Worm (Caenorhabditis elegans) whole organism, L4 larva: ENCODE data around the gene far-7.

ENCODE experiments used
- D1046.2 ChIP-seq: fragments of 200-800 bp; sonication (Bioruptor generic); IDR thresholded peaks from 2 replicates; pipeline ENCODE4 v1.3.6; 2022; ENCODE audit warnings: missing genetic modification characterization, missing compliant biosample characterization
- F10B5.3 ChIP-seq: sonication (generic microtip); optimal IDR thresholded peaks from 2 replicates; lab custom pipeline; 2016; ENCODE audit warnings: mild to moderate bottlenecking, missing genetic modification characterization, missing compliant biosample characterization
- F37D6.2 ChIP-seq: sonication (generic microtip); optimal IDR thresholded peaks from 2 replicates; lab custom pipeline; 2016; ENCODE audit warnings: mild to moderate bottlenecking, missing genetic modification characterization, missing compliant biosample characterization
- F44E2.7 ChIP-seq: fragments of 200-800 bp; sonication (Bioruptor generic); IDR thresholded peaks from 2 replicates; pipeline ENCODE4 v2.1.2; 2022; ENCODE audit warnings: missing genetic modification characterization, missing compliant biosample characterization
- R02D3.7 ChIP-seq: fragments of 150-350 bp; sonication (generic microtip); optimal IDR thresholded peaks from 3 replicates; lab custom pipeline; 2014; ENCODE audit warnings: missing biosample characterization, missing genetic modification characterization
- T20F7.1 ChIP-seq: fragments of 200-800 bp; sonication (Bioruptor generic); optimal IDR thresholded peaks from 2 replicates; lab custom pipeline; 2018; ENCODE audit warnings: mild to moderate bottlenecking, missing genetic modification characterization, missing compliant biosample characterization
- T26A8.4 ChIP-seq: fragments of 200-800 bp; sonication (Bioruptor generic); IDR thresholded peaks from 2 replicates; pipeline ENCODE4 v1.3.6; 2022; ENCODE audit warnings: missing genetic modification characterization, missing compliant biosample characterization
- ZK337.2 ChIP-seq: fragments of 200-800 bp; sonication (Bioruptor generic); IDR thresholded peaks from 2 replicates; pipeline ENCODE4 v1.3.6; 2022; ENCODE audit warnings: missing genetic modification reagents, missing genetic modification characterization, missing compliant biosample characterization
- ZK546.5 ChIP-seq, 2 experiments: sonication (generic microtip); optimal IDR thresholded peaks; 2 replicates each; lab custom pipeline; 2017; ENCODE audit warnings: missing biosample characterization in 2 of 2, missing genetic modification characterization in 2 of 2
- aly-2 ChIP-seq: sonication (generic microtip); optimal IDR thresholded peaks from 2 replicates; lab custom pipeline; 2018; ENCODE audit warnings: missing biosample characterization, missing genetic modification characterization
- arid-1 ChIP-seq: fragments of 200-800 bp; sonication (Bioruptor generic); conservative IDR thresholded peaks from 2 replicates; pipeline ENCODE4 v1.3.6; 2022; ENCODE audit warnings: missing genetic modification reagents, missing genetic modification characterization, missing compliant biosample characterization
- daf-16 ChIP-seq, 3 experiments: sonication (generic microtip); optimal IDR thresholded peaks; 2 replicates each; lab custom pipeline; 2016 to 2017; ENCODE audit warnings: missing genetic modification characterization in 3 of 3, missing genetic modification reagents in 3 of 3, mild to moderate bottlenecking in 2 of 3, missing compliant biosample characterization in 2 of 3, missing biosample characterization in 1 of 3, moderate library complexity in 1 of 3
- dmd-6 ChIP-seq: fragments of 200-800 bp; sonication (Bioruptor generic); IDR thresholded peaks from 2 replicates; pipeline ENCODE4 v1.3.6; 2022; ENCODE audit warnings: missing genetic modification reagents, missing genetic modification characterization, missing compliant biosample characterization
- dpl-1 ChIP-seq: fragments of 150-350 bp; optimal IDR thresholded peaks from 2 replicates; lab custom pipeline; 2014; ENCODE audit warnings: missing biosample characterization, missing genetic modification reagents, missing genetic modification characterization
- egl-27 ChIP-seq: sonication (generic microtip); optimal IDR thresholded peaks from 3 replicates; lab custom pipeline; 2017; ENCODE audit warnings: missing biosample characterization, missing genetic modification reagents, missing genetic modification characterization
- egl-43 ChIP-seq: fragments of 200-800 bp; sonication (Bioruptor generic); IDR thresholded peaks from 2 replicates; pipeline ENCODE4 v1.3.6; 2022; ENCODE audit warnings: missing genetic modification reagents, missing genetic modification characterization, missing compliant biosample characterization
- fos-1 ChIP-seq: fragments of 150-350 bp; optimal IDR thresholded peaks from 2 replicates; lab custom pipeline; 2014; ENCODE audit warnings: missing biosample characterization, missing genetic modification characterization
- hif-1 ChIP-seq, 2 experiments: sonication (generic microtip); optimal IDR thresholded peaks; 2 replicates each; lab custom pipeline; 2016 to 2017; ENCODE audit warnings: missing compliant biosample characterization in 2 of 2, missing genetic modification characterization in 2 of 2, missing genetic modification reagents in 2 of 2, missing genotype in 2 of 2, mild to moderate bottlenecking in 1 of 2
- hlh-30 ChIP-seq: sonication (generic microtip); optimal IDR thresholded peaks from 2 replicates; lab custom pipeline; 2017; ENCODE audit warnings: antibody characterized with exemption, mild to moderate bottlenecking, missing genetic modification characterization, missing compliant biosample characterization; ENCODE audit not compliant: insufficient read depth
- hmg-1.1 ChIP-seq: fragments of 200-800 bp; sonication (Bioruptor generic); IDR thresholded peaks from 2 replicates; pipeline ENCODE4 v1.3.6; 2022; ENCODE audit warnings: missing genetic modification reagents, missing genetic modification characterization, missing compliant biosample characterization
- lim-7 ChIP-seq: fragments of 200-800 bp; sonication (Bioruptor generic); IDR thresholded peaks from 2 replicates; pipeline ENCODE4 v1.3.6; 2022; ENCODE audit warnings: missing genetic modification characterization, missing compliant biosample characterization
- lin-1 ChIP-seq: fragments of 200-800 bp; sonication (Bioruptor generic); IDR thresholded peaks from 2 replicates; pipeline ENCODE4 v1.3.6; 2022; ENCODE audit warnings: missing genetic modification reagents, missing genetic modification characterization, missing compliant biosample characterization
- lin-38 ChIP-seq: fragments of 200-800 bp; sonication (Bioruptor generic); IDR thresholded peaks from 2 replicates; pipeline ENCODE4 v1.3.6; 2022; ENCODE audit warnings: missing genetic modification reagents, missing genetic modification characterization, missing compliant biosample characterization
- madf-5 ChIP-seq, 2 experiments: fragments of 200-800 bp; sonication (Bioruptor generic); IDR thresholded peaks; 2 replicates each; pipeline ENCODE4 v1.3.6; 2022; ENCODE audit warnings: missing compliant biosample characterization in 2 of 2, missing genetic modification characterization in 2 of 2
- madf-9 ChIP-seq: fragments of 200-800 bp; sonication (Bioruptor generic); conservative IDR thresholded peaks from 2 replicates; pipeline ENCODE4 v1.3.6; 2022; ENCODE audit warnings: missing genetic modification reagents, missing genetic modification characterization, missing compliant biosample characterization
- nhr-10 ChIP-seq: fragments of 150-350 bp; optimal IDR thresholded peaks from 2 replicates; lab custom pipeline; 2014; ENCODE audit warnings: missing biosample characterization, missing genetic modification characterization
- nhr-28 ChIP-seq: fragments of 150-350 bp; optimal IDR thresholded peaks from 2 replicates; lab custom pipeline; 2014; ENCODE audit warnings: missing biosample characterization, missing genetic modification characterization
- nhr-6 ChIP-seq: fragments of 150-350 bp; optimal IDR thresholded peaks from 2 replicates; lab custom pipeline; 2014; ENCODE audit warnings: missing biosample characterization, missing genetic modification characterization
- pha-4 ChIP-seq, 2 experiments: fragments of 150-350 bp in 1 of 2; fragments of 200-800 bp in 1 of 2; sonication (Bioruptor generic) in 1 of 2; IDR thresholded peaks in 1 of 2; optimal IDR thresholded peaks in 1 of 2; 2 replicates each; pipeline versions ENCODE4 v1.3.6 to Lab custom; 2014 to 2022; ENCODE audit warnings: missing genetic modification characterization in 2 of 2, missing genetic modification reagents in 2 of 2, missing biosample characterization in 1 of 2, missing compliant biosample characterization in 1 of 2
- pqm-1 ChIP-seq: sonication (generic microtip); optimal IDR thresholded peaks from 2 replicates; lab custom pipeline; 2017; ENCODE audit warnings: missing biosample characterization, missing genetic modification characterization
- rbr-2 ChIP-seq: sonication (generic microtip); optimal IDR thresholded peaks from 2 replicates; lab custom pipeline; 2016; ENCODE audit warnings: missing genotype, missing genetic modification characterization, missing compliant biosample characterization
- saeg-2 ChIP-seq: fragments of 200-800 bp; sonication (Bioruptor generic); IDR thresholded peaks from 2 replicates; pipeline ENCODE4 v1.3.6; 2022; ENCODE audit warnings: missing genetic modification reagents, missing genetic modification characterization, missing compliant biosample characterization
- skn-1 ChIP-seq: fragments of 150-350 bp; optimal IDR thresholded peaks from 2 replicates; lab custom pipeline; 2014; ENCODE audit warnings: missing biosample characterization, missing genetic modification characterization
- snpc-1.2 ChIP-seq: fragments of 200-800 bp; sonication (Bioruptor generic); IDR thresholded peaks from 2 replicates; pipeline ENCODE4 v1.3.6; 2022; ENCODE audit warnings: missing genetic modification reagents, missing genetic modification characterization, missing compliant biosample characterization
- snpc-4 ChIP-seq: fragments of 150-350 bp; optimal IDR thresholded peaks from 2 replicates; lab custom pipeline; 2014; ENCODE audit warnings: missing biosample characterization, missing genetic modification characterization
- spr-1 ChIP-seq: sonication (generic microtip); optimal IDR thresholded peaks from 2 replicates; lab custom pipeline; 2016; ENCODE audit warnings: mild to moderate bottlenecking, missing genetic modification characterization, missing compliant biosample characterization
- spr-3 ChIP-seq: fragments of 200-800 bp; sonication (Bioruptor generic); optimal IDR thresholded peaks from 2 replicates; lab custom pipeline; 2018; ENCODE audit warnings: mild to moderate bottlenecking, missing genetic modification characterization, missing compliant biosample characterization
- unc-130 ChIP-seq: sonication (generic microtip); optimal IDR thresholded peaks from 2 replicates; lab custom pipeline; 2016; ENCODE audit warnings: missing genetic modification reagents, missing genetic modification characterization, missing compliant biosample characterization
- unc-39 ChIP-seq: sonication (generic microtip); optimal IDR thresholded peaks from 2 replicates; lab custom pipeline; 2017; ENCODE audit warnings: missing biosample characterization, missing genetic modification characterization
- unc-62 ChIP-seq, 3 experiments: fragments of 150-350 bp in 1 of 3; sonication (generic microtip); optimal IDR thresholded peaks in 2 of 3; peaks in 1 of 3; 1 replicate in 1 of 3; 2 replicates in 2 of 3; lab custom pipeline; 2014 to 2017; ENCODE audit warnings: missing biosample characterization in 3 of 3, missing genetic modification characterization in 3 of 3, missing genetic modification reagents in 3 of 3, missing genotype in 1 of 3
- zag-1 ChIP-seq: fragments of 150-350 bp; optimal IDR thresholded peaks from 2 replicates; lab custom pipeline; 2014; ENCODE audit warnings: missing biosample characterization, missing genetic modification characterization
- zfp-2 ChIP-seq: sonication (generic microtip); optimal IDR thresholded peaks from 2 replicates; lab custom pipeline; 2016; ENCODE audit warnings: mild to moderate bottlenecking, missing genetic modification characterization, missing compliant biosample characterization
- ztf-11 ChIP-seq: fragments of 150-350 bp; optimal IDR thresholded peaks from 2 replicates; lab custom pipeline; 2014; ENCODE audit warnings: missing biosample characterization, missing genetic modification characterization
- ztf-7 ChIP-seq: fragments of 150-350 bp; optimal IDR thresholded peaks from 2 replicates; lab custom pipeline; 2014; ENCODE audit warnings: missing biosample characterization, missing genetic modification characterization

Gene far-7

ce11 chrII:282483-282882 is 37.1 kb upstream of the far-7 start, which contains the start of gene trul-1:
Gene trul-1 (minus strand): TSS chrII:282583.
- no peak for TF ChIP-seq T20F7.1 (GFP tag; lab: Kevin White, UChicago)

ce11 chrII:283594-283993 is 36.0 kb upstream of the far-7 start, which contains the start of gene B0432.9:
Gene B0432.9 (minus strand): TSS chrII:283694.
- TF ChIP-seq dmd-6 (GFP tag; lab: Robert Waterston, UW), result no peak
- no peak for TF ChIP-seq ztf-11 (tag; lab: Kevin White, UChicago)
- no peak for TF ChIP-seq egl-43
- TF ChIP-seq F37D6.2, result no peak
- no peak for TF ChIP-seq snpc-1.2 (GFP tag; lab: Robert Waterston, UW)
- TF ChIP-seq, all 104 proteins: peak for 0

ce11 chrII:285627-286550 is 33.7 kb upstream of the far-7 start, which contains the start of gene B0432.10:
Gene B0432.10 (minus strand): TSS chrII:286275.
- TF ChIP-seq daf-16 (GFP tag; optimal IDR thresholded peaks at IDR 0.05; lab: Kevin White, UChicago) (no peak), daf-16 (tag; optimal IDR thresholded peaks at IDR 0.05; lab: Kevin White, UChicago) (peak; percentile 45), unc-39 (tag; lab: Kevin White, UChicago) (no peak), saeg-2 (GFP tag; lab: Robert Waterston, UW) (no peak), zag-1 (tag; lab: Kevin White, UChicago) (no peak), pqm-1 (tag; lab: Kevin White, UChicago) (peak; percentile 19), R02D3.7 (no peak), aly-2 (tag; lab: Kevin White, UChicago) (no peak), nhr-28 (peak; percentile 57), ZK546.5 (tag; optimal IDR thresholded peaks at IDR 0.05; lab: Kevin White, UChicago) (no peak), egl-27 (tag; lab: Kevin White, UChicago) (no peak), spr-1 (no peak), snpc-4 (tag; lab: Kevin White, UChicago) (no peak), hlh-30 (peak; percentile 65), hmg-1.1 (GFP tag; lab: Robert Waterston, UW) (peak; percentile 42; the same call in 1 of the 2 replicates), dpl-1 (GFP tag; lab: Kevin White, UChicago) (peak; percentile 96), arid-1 (GFP tag; lab: Robert Waterston, UW) (0 out of 2 replicates have a peak, but pooled peaks have one; percentile 44), skn-1 (tag; lab: Kevin White, UChicago) (no peak), D1046.2 (GFP tag; lab: Robert Waterston, UW) (no peak), hif-1 (tag; optimal IDR thresholded peaks at IDR 0.05; lab: Kevin White, UChicago) (peak in 1 of 2 experiments; percentile 7), F10B5.3 (tag; lab: Kevin White, UChicago) (peak; percentile 51), unc-62 (GFP tag; optimal IDR thresholded peaks at IDR 0.05 in 1 of 2; lab: Kevin White, UChicago) (peak in 1 of 2 experiments; percentile 77), unc-62 (tag; optimal IDR thresholded peaks at IDR 0.05; lab: Kevin White, UChicago) (no peak), lin-38 (peak; percentile 86), snpc-1.2 (GFP tag; lab: Robert Waterston, UW) (no peak), T26A8.4 (GFP tag; lab: Robert Waterston, UW) (peak; percentile 69; the same call in 1 of the 2 replicates), ztf-7 (peak; percentile 51), madf-9 (GFP tag; lab: Robert Waterston, UW) (no peak), nhr-6 (peak; percentile 20), pha-4 (GFP tag; IDR thresholded peaks at IDR 0.05; lab: Robert Waterston, UW) (peak; percentile 51; the same call in 1 of the 2 replicates), pha-4 (tag; optimal IDR thresholded peaks at IDR 0.05; lab: Kevin White, UChicago) (peak; percentile 92), unc-130 (no peak), lin-1 (no peak), madf-5 (GFP tag; IDR thresholded peaks at IDR 0.05; lab: Robert Waterston, UW) (no peak), F44E2.7 (GFP tag; lab: Robert Waterston, UW) (no peak), ZK337.2 (no peak), lim-7 (no peak), rbr-2 (tag; lab: Kevin White, UChicago) (peak; percentile 64), fos-1 (tag; lab: Kevin White, UChicago) (no peak), nhr-10 (no peak), ztf-11 (tag; lab: Kevin White, UChicago) (no peak), spr-3 (peak; percentile 11), zfp-2 (no peak)
